Worm (Caenorhabditis elegans): Measurements from ENCODE around the gene str-255.

DNA sequence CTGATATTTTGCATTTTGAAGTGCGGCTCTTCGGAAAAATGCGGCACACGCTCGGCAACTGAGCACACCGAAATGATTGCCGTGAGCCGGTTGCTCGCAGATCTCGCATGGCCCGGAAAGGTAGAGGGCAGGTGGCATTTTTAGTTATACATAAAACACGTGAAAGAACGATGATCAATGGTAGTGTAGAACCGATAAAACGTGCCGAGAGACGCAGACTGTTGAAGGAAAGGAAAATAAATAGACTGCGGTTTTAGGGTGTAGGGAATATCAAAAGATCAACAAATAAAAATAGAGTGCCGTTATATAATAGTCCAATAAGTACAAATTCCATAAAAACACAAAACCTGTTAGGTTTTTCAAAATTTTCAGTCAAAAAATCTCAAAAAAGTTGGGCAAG, 48.3 kb upstream of the str-255 start, which contains the start of gene nhr-133:
- TF ChIP-seq unc-62 (GFP tag; optimal IDR thresholded peaks at IDR 0.05) (no peak), pha-4 (tag; optimal IDR thresholded peaks at IDR 0.05) (no peak), ceh-43 (GFP tag; optimal IDR thresholded peaks at IDR 0.05) (no peak), unc-39 (tag; optimal IDR thresholded peaks at IDR 0.05) (no peak), elt-1 (tag; optimal IDR thresholded peaks at IDR 0.05; ENCODE audit: borderline replicate concordance, insufficient read depth) (no peak), nhr-76 (tag; optimal IDR thresholded peaks at IDR 0.05) (no peak), mls-2 (tag; optimal IDR thresholded peaks at IDR 0.05) (no peak)

All from whole organism, mixed stage, embryonic.